Worm (Caenorhabditis elegans) whole organism, early embryonic: ENCODE results near the gene ram-5.

Source experiments
- ama-1 ChIP-seq: fragments of 150-350 bp; optimal IDR thresholded peaks from 2 replicates; lab custom pipeline; 2014
- ceh-13 ChIP-seq: fragments of 200-800 bp; sonication (Bioruptor generic); optimal IDR thresholded peaks from 2 replicates; lab custom pipeline; 2018; ENCODE audit warnings: mild to moderate bottlenecking, missing genetic modification characterization, missing compliant biosample characterization
- flt-1 ChIP-seq: fragments of 200-800 bp; sonication (Bioruptor generic); IDR thresholded peaks from 2 replicates; pipeline ENCODE4 v1.3.6; 2022; ENCODE audit warnings: missing genetic modification characterization, missing compliant biosample characterization
- hmbx-1 ChIP-seq: sonication (generic microtip); optimal IDR thresholded peaks from 2 replicates; lab custom pipeline; 2016; ENCODE audit warnings: mild to moderate bottlenecking, missing genetic modification characterization, missing compliant biosample characterization
- hmg-4 ChIP-seq: fragments of 200-800 bp; sonication (Bioruptor generic); optimal IDR thresholded peaks from 2 replicates; lab custom pipeline; 2018; ENCODE audit warnings: mild to moderate bottlenecking, missing genetic modification characterization, missing compliant biosample characterization
- hnd-1 ChIP-seq: sonication (generic microtip); optimal IDR thresholded peaks from 2 replicates; lab custom pipeline; 2016; ENCODE audit warnings: missing genetic modification characterization, missing compliant biosample characterization
- sea-1 ChIP-seq: fragments of 200-800 bp; sonication (Bioruptor generic); conservative IDR thresholded peaks from 2 replicates; pipeline ENCODE4 v1.3.6; 2022; ENCODE audit warnings: missing genetic modification characterization, missing compliant biosample characterization
- tbx-11 ChIP-seq: fragments of 200-800 bp; sonication (Bioruptor generic); IDR thresholded peaks from 2 replicates; pipeline ENCODE4 v1.3.6; 2022; ENCODE audit warnings: missing genetic modification characterization, missing compliant biosample characterization
- tbx-37 ChIP-seq: fragments of 200-800 bp; sonication (Bioruptor generic); conservative IDR thresholded peaks from 2 replicates; pipeline ENCODE4 v1.3.6; 2022; ENCODE audit warnings: missing genetic modification reagents, missing genetic modification characterization, missing compliant biosample characterization
- tra-4 ChIP-seq: sonication (generic microtip); optimal IDR thresholded peaks from 2 replicates; lab custom pipeline; 2017; ENCODE audit warnings: missing genetic modification characterization, missing compliant biosample characterization

DNA sequence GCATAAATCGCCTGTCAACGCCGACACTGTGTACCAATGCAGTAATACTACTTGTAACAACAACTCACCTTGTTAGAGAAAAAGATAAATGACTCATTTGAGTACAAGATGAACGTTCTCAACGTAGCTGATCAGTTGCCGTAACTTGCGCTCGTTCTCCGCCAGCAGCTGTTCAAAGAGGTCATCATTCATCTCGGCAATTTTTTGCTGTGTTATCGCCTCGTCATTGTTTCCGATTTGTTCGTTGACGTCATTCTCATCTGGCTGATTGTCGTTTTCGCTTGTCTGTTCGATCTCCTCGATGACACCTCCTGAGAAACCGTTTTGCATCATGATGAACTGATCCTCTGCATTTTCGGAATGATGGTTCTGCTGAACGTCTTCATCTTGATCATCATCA is 46.7 kb upstream of the ram-5 start:
- TF ChIP-seq ama-1 (lab: Kevin White, UChicago) (no peak), hmg-4 (no peak), ceh-13 (no peak), hnd-1 (tag; lab: Kevin White, UChicago) (no peak), flt-1 (GFP tag; lab: Robert Waterston, UW) (no peak), sea-1 (no peak), hmbx-1 (tag; lab: Kevin White, UChicago) (no peak), tbx-11 (GFP tag; lab: Robert Waterston, UW) (no peak), tra-4 (tag; lab: Kevin White, UChicago) (no peak), tbx-37 (GFP tag; lab: Robert Waterston, UW) (no peak)
